Worm (Caenorhabditis elegans): ENCODE data around the gene dyf-11.

Gene dyf-11

DNA sequence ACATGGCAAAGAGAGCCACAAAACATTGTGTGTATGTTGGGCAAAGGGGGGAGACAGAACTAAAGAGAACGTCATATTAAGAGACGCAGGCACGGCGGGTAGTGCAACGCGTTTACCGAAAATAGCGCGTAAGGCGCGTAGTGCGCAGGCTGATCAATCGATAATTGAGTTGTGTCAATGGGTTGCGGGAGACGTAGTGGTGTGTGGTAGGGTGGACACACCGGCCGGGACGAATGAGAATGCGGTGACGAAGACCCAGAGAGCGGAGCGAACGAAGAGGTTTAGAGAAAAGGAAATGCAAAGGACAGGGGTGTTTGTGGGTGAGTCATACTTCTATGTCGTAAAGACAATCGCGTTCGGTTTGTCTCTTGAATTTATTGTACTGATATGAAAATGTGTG, 35.8 kb upstream of the dyf-11 start (continued):
- TF ChIP-seq akir-1 (GFP tag; optimal IDR thresholded peaks at IDR 0.05) (no peak), nhr-120 (GFP tag; IDR thresholded peaks at IDR 0.05) (no peak), die-1 (tag; optimal IDR thresholded peaks at IDR 0.05) (peak; percentile 25), ceh-91 (GFP tag; IDR thresholded peaks at IDR 0.05) (no peak), attf-5 (GFP tag; optimal IDR thresholded peaks at IDR 0.05) (peak; percentile 52), lin-35 (GFP tag; optimal IDR thresholded peaks at IDR 0.05) (peak in 1 of 3 experiments; percentile 24), zim-3 (tag; optimal IDR thresholded peaks at IDR 0.05) (no peak), attf-6 (GFP tag; IDR thresholded peaks at IDR 0.05) (no peak), ceh-40 (GFP tag; IDR thresholded peaks at IDR 0.05) (no peak), mes-4 (tag; optimal IDR thresholded peaks at IDR 0.05) (no peak), dox-1 (GFP tag; IDR thresholded peaks at IDR 0.05) (no peak), F57C9.4 (tag; optimal IDR thresholded peaks at IDR 0.05) (no peak), T07F8.4 (tag; optimal IDR thresholded peaks at IDR 0.05) (no peak), F22D6.2 (tag; optimal IDR thresholded peaks at IDR 0.05) (no peak), attf-3 (GFP tag; conservative IDR thresholded peaks at IDR 0.05) (no peak), xnd-1 (tag; optimal IDR thresholded peaks at IDR 0.05) (no peak), F39B2.1 (GFP tag; IDR thresholded peaks at IDR 0.05) (no peak), madf-8 (GFP tag; conservative IDR thresholded peaks at IDR 0.05) (no peak), ama-1 (optimal IDR thresholded peaks at IDR 0.05) (no peak), ama-1 (GFP tag; optimal IDR thresholded peaks at IDR 0.05) (no peak), chd-7 (tag; optimal IDR thresholded peaks at IDR 0.05) (peak; percentile 47), sdz-38 (tag; optimal IDR thresholded peaks at IDR 0.05) (no peak), T26A5.8 (tag; optimal IDR thresholded peaks at IDR 0.05) (no peak), B0336.3 (GFP tag; IDR thresholded peaks at IDR 0.05) (no peak), nhr-179 (tag; optimal IDR thresholded peaks at IDR 0.05) (no peak), sptf-2 (GFP tag; optimal IDR thresholded peaks at IDR 0.05) (no peak), tbp1 (GFP tag; optimal IDR thresholded peaks at IDR 0.05) (no peak), unc-62 (GFP tag; optimal IDR thresholded peaks at IDR 0.05) (peak; percentile 13), lsy-27 (tag; optimal IDR thresholded peaks at IDR 0.05; ENCODE audit: borderline replicate concordance, insufficient read depth) (no peak), egl-44 (GFP tag; IDR thresholded peaks at IDR 0.05) (0 out of 2 replicates have a peak, but pooled peaks have one; percentile 30), ceh-79 (tag; optimal IDR thresholded peaks at IDR 0.05) (no peak), mcd-1 (GFP tag; IDR thresholded peaks at IDR 0.05) (no peak; the same call in 1 of the 2 replicates), snpc-4 (GFP tag; optimal IDR thresholded peaks at IDR 0.05) (no peak), snpc-4 (tag; optimal IDR thresholded peaks at IDR 0.05) (no peak), pha-4 (tag; optimal IDR thresholded peaks at IDR 0.05) (no peak), dpl-1 (GFP tag; optimal IDR thresholded peaks at IDR 0.05) (no peak), F49E8.2 (tag; optimal IDR thresholded peaks at IDR 0.05; ENCODE audit: insufficient read depth) (no peak), rcor-1 (GFP tag; IDR thresholded peaks at IDR 0.05) (peak; percentile 52; the same call in 1 of the 2 replicates), ccch-3 (GFP tag; optimal IDR thresholded peaks at IDR 0.05) (no peak), madf-6 (GFP tag; IDR thresholded peaks at IDR 0.05) (no peak), tlf-1 (GFP tag; optimal IDR thresholded peaks at IDR 0.05) (no peak), ZK185.1 (tag; optimal IDR thresholded peaks at IDR 0.05; ENCODE audit: poor library complexity, severe bottlenecking) (peak; percentile 42), ets-4 (GFP tag; optimal IDR thresholded peaks at IDR 0.05) (no peak), ztf-25 (GFP tag; IDR thresholded peaks at IDR 0.05) (no peak), repo-1 (tag; optimal IDR thresholded peaks at IDR 0.05) (no peak), hlh-26 (GFP tag; conservative IDR thresholded peaks at IDR 0.05) (no peak), nfya-1 (tag; optimal IDR thresholded peaks at IDR 0.05; ENCODE audit: borderline replicate concordance, insufficient read depth) (no peak), Y53F4B.3 (GFP tag; IDR thresholded peaks at IDR 0.05) (no peak), B0261.1 (tag; optimal IDR thresholded peaks at IDR 0.05) (no peak), Y53G8AR.9 (GFP tag; conservative IDR thresholded peaks at IDR 0.05) (no peak)

All from whole organism, young adult.